Worm (Caenorhabditis elegans): ENCODE results near the gene mak-1.

- TF ChIP-seq him-1 (tag; optimal IDR thresholded peaks at IDR 0.05): no peak
- no peak for TF ChIP-seq W03F9.2 (tag; optimal IDR thresholded peaks at IDR 0.05)
- no peak for TF ChIP-seq dao-5 (tag; optimal IDR thresholded peaks at IDR 0.05)
Measured at ce11 chrII:8795227-8795626, 51.4 kb downstream of the mak-1 start.
